Worm (Caenorhabditis elegans) whole organism, early embryonic: Measurements from ENCODE around the gene K01A6.4.

Source experiments
- B0310.2 ChIP-seq: sonication (generic microtip); optimal IDR thresholded peaks from 2 replicates; lab custom pipeline; 2016; ENCODE audit warnings: mild to moderate bottlenecking, missing genetic modification characterization, missing compliant biosample characterization
- ama-1 ChIP-seq: fragments of 150-350 bp; optimal IDR thresholded peaks from 2 replicates; lab custom pipeline; 2014
- ceh-36 ChIP-seq: sonication (generic microtip); optimal IDR thresholded peaks from 2 replicates; lab custom pipeline; 2016; ENCODE audit warnings: missing genetic modification characterization, inconsistent platforms, missing compliant biosample characterization
- ets-7 ChIP-seq: sonication (generic microtip); optimal IDR thresholded peaks from 2 replicates; lab custom pipeline; 2016; ENCODE audit warnings: missing genotype, missing genetic modification characterization, missing compliant biosample characterization
- scrt-1 ChIP-seq: fragments of 200-800 bp; sonication (Bioruptor generic); IDR thresholded peaks from 2 replicates; pipeline ENCODE4 v1.3.6; 2022; ENCODE audit warnings: missing genetic modification characterization, missing compliant biosample characterization
- sea-1 ChIP-seq: fragments of 200-800 bp; sonication (Bioruptor generic); conservative IDR thresholded peaks from 2 replicates; pipeline ENCODE4 v1.3.6; 2022; ENCODE audit warnings: missing genetic modification characterization, missing compliant biosample characterization
- tbx-37 ChIP-seq: fragments of 200-800 bp; sonication (Bioruptor generic); conservative IDR thresholded peaks from 2 replicates; pipeline ENCODE4 v1.3.6; 2022; ENCODE audit warnings: missing genetic modification reagents, missing genetic modification characterization, missing compliant biosample characterization
- tra-4 ChIP-seq: sonication (generic microtip); optimal IDR thresholded peaks from 2 replicates; lab custom pipeline; 2017; ENCODE audit warnings: missing genetic modification characterization, missing compliant biosample characterization

DNA sequence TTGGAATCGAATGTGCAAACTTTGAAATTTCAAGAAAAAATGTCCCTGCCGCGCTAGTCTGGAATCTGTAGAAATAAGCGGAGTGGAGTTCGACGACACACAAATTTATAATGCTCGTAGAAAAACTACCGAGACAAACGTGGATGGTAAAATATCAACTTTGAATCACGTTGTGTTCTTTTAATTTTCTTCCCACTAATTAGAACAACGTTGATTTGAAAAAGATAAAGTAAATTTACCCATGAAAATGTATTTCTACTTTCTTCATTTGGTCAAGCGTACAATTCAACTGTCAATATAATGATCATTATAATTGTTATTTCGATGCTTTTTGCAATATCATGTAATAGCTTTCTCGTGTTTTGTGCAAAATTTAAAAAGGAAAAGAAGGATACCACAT lies 2.3 kb upstream of the K01A6.4 start, which contains the start of gene K01A6.5:
- TF ChIP-seq ama-1 (lab: Kevin White, UChicago) = no peak
- TF ChIP-seq scrt-1 = no peak
- no peak for TF ChIP-seq sea-1 (GFP tag; lab: Robert Waterston, UW)
- TF ChIP-seq ets-7 = no peak
- TF ChIP-seq tra-4 (tag; lab: Kevin White, UChicago) = no peak
- TF ChIP-seq ceh-36 (tag; lab: Kevin White, UChicago) = no peak
- no peak for TF ChIP-seq B0310.2 (tag; lab: Kevin White, UChicago)
- TF ChIP-seq tbx-37 (GFP tag; lab: Robert Waterston, UW) = no peak
